Worm (Caenorhabditis elegans) whole organism, L4 larva: ENCODE data around the gene W04D12.1.

Experiments
- D1046.2 ChIP-seq: fragments of 200-800 bp; sonication (Bioruptor generic); IDR thresholded peaks from 2 replicates; pipeline ENCODE4 v1.3.6; 2022; ENCODE audit warnings: missing genetic modification characterization, missing compliant biosample characterization
- R02D3.7 ChIP-seq: fragments of 150-350 bp; sonication (generic microtip); optimal IDR thresholded peaks from 3 replicates; lab custom pipeline; 2014; ENCODE audit warnings: missing biosample characterization, missing genetic modification characterization
- T26A8.4 ChIP-seq: fragments of 200-800 bp; sonication (Bioruptor generic); IDR thresholded peaks from 2 replicates; pipeline ENCODE4 v1.3.6; 2022; ENCODE audit warnings: missing genetic modification characterization, missing compliant biosample characterization
- Y75B8A.6 ChIP-seq: fragments of 200-800 bp; sonication (Bioruptor generic); IDR thresholded peaks from 2 replicates; pipeline ENCODE4 v1.3.6; 2022; ENCODE audit warnings: missing genetic modification reagents, missing genetic modification characterization, missing compliant biosample characterization
- ZK546.5 ChIP-seq, 2 experiments: sonication (generic microtip); optimal IDR thresholded peaks; 2 replicates each; lab custom pipeline; 2017; ENCODE audit warnings: missing biosample characterization in 2 of 2, missing genetic modification characterization in 2 of 2
- ama-1 ChIP-seq: fragments of 150-350 bp; optimal IDR thresholded peaks from 2 replicates; lab custom pipeline; 2014; ENCODE audit warnings: inconsistent platforms, mixed read lengths
- ceh-28 ChIP-seq: fragments of 150-350 bp; optimal IDR thresholded peaks from 2 replicates; lab custom pipeline; 2014; ENCODE audit warnings: missing biosample characterization, missing genetic modification reagents, missing genetic modification characterization
- ceh-44 ChIP-seq: fragments of 200-800 bp; sonication (Bioruptor generic); IDR thresholded peaks from 2 replicates; pipeline ENCODE4 v1.3.6; 2022; ENCODE audit warnings: missing genetic modification reagents, missing genetic modification characterization, missing compliant biosample characterization
- ceh-82 ChIP-seq: sonication (generic microtip); optimal IDR thresholded peaks from 2 replicates; lab custom pipeline; 2017; ENCODE audit warnings: missing biosample characterization, missing genetic modification characterization
- ces-1 ChIP-seq: fragments of 150-350 bp; sonication (generic microtip); optimal IDR thresholded peaks from 4 replicates; lab custom pipeline; 2014; ENCODE audit warnings: missing biosample characterization, missing genetic modification reagents, missing genetic modification characterization
- cey-2 ChIP-seq: sonication (generic microtip); optimal IDR thresholded peaks from 3 replicates; lab custom pipeline; 2017; ENCODE audit warnings: missing genetic modification characterization, mild to moderate bottlenecking, missing compliant biosample characterization, antibody characterized with exemption, borderline replicate concordance; ENCODE audit not compliant: insufficient read depth
- ctbp-1 ChIP-seq: fragments of 200-800 bp; sonication (Bioruptor generic); IDR thresholded peaks from 2 replicates; pipeline ENCODE4 v1.3.6; 2022; ENCODE audit warnings: missing genetic modification reagents, missing genetic modification characterization, missing compliant biosample characterization
- daf-12 ChIP-seq: fragments of 150-350 bp; optimal IDR thresholded peaks from 2 replicates; lab custom pipeline; 2014; ENCODE audit warnings: missing biosample characterization, missing genetic modification reagents, missing genetic modification characterization
- daf-16 ChIP-seq, 3 experiments: sonication (generic microtip); optimal IDR thresholded peaks; 2 replicates each; lab custom pipeline; 2016 to 2017; ENCODE audit warnings: missing genetic modification characterization in 3 of 3, missing genetic modification reagents in 3 of 3, mild to moderate bottlenecking in 2 of 3, missing compliant biosample characterization in 2 of 3, missing biosample characterization in 1 of 3, moderate library complexity in 1 of 3
- dmd-6 ChIP-seq: fragments of 200-800 bp; sonication (Bioruptor generic); IDR thresholded peaks from 2 replicates; pipeline ENCODE4 v1.3.6; 2022; ENCODE audit warnings: missing genetic modification reagents, missing genetic modification characterization, missing compliant biosample characterization
- dmd-9 ChIP-seq: fragments of 200-800 bp; sonication (Bioruptor generic); IDR thresholded peaks from 2 replicates; pipeline ENCODE4 v1.3.6; 2022; ENCODE audit warnings: missing genetic modification reagents, missing genetic modification characterization, missing compliant biosample characterization
- duxl-1 ChIP-seq: sonication (generic microtip); optimal IDR thresholded peaks from 2 replicates; lab custom pipeline; 2016; ENCODE audit warnings: mild to moderate bottlenecking, missing genetic modification characterization, moderate library complexity, missing compliant biosample characterization; ENCODE audit not compliant: poor library complexity
- dve-1 ChIP-seq: sonication (generic microtip); optimal IDR thresholded peaks from 2 replicates; lab custom pipeline; 2017; ENCODE audit warnings: antibody characterized with exemption, mild to moderate bottlenecking, missing genetic modification characterization, missing compliant biosample characterization; ENCODE audit not compliant: insufficient read depth
- egl-27 ChIP-seq: sonication (generic microtip); optimal IDR thresholded peaks from 3 replicates; lab custom pipeline; 2017; ENCODE audit warnings: missing biosample characterization, missing genetic modification reagents, missing genetic modification characterization
- fkh-10 ChIP-seq: fragments of 150-350 bp; optimal IDR thresholded peaks from 2 replicates; lab custom pipeline; 2014; ENCODE audit warnings: missing biosample characterization, missing genetic modification reagents, missing genetic modification characterization
- gei-8 ChIP-seq: fragments of 200-800 bp; sonication (Bioruptor generic); optimal IDR thresholded peaks from 2 replicates; lab custom pipeline; 2018; ENCODE audit warnings: mild to moderate bottlenecking, missing genetic modification characterization, missing compliant biosample characterization
- hlh-30 ChIP-seq: sonication (generic microtip); optimal IDR thresholded peaks from 2 replicates; lab custom pipeline; 2017; ENCODE audit warnings: antibody characterized with exemption, mild to moderate bottlenecking, missing genetic modification characterization, missing compliant biosample characterization; ENCODE audit not compliant: insufficient read depth
- lim-7 ChIP-seq: fragments of 200-800 bp; sonication (Bioruptor generic); IDR thresholded peaks from 2 replicates; pipeline ENCODE4 v1.3.6; 2022; ENCODE audit warnings: missing genetic modification characterization, missing compliant biosample characterization
- lin-13 ChIP-seq: fragments of 150-350 bp; optimal IDR thresholded peaks from 2 replicates; lab custom pipeline; 2014; ENCODE audit warnings: missing biosample characterization, missing genetic modification reagents, missing genetic modification characterization
- lin-15B ChIP-seq: fragments of 150-350 bp; sonication (generic microtip); optimal IDR thresholded peaks from 3 replicates; lab custom pipeline; 2014; ENCODE audit warnings: missing biosample characterization, missing genetic modification characterization
- lin-29 ChIP-seq: fragments of 200-800 bp; sonication (Bioruptor generic); IDR thresholded peaks from 2 replicates; pipeline ENCODE4 v1.3.6; 2022; ENCODE audit warnings: missing genetic modification reagents, missing genetic modification characterization, missing compliant biosample characterization
- lin-38 ChIP-seq: fragments of 200-800 bp; sonication (Bioruptor generic); IDR thresholded peaks from 2 replicates; pipeline ENCODE4 v1.3.6; 2022; ENCODE audit warnings: missing genetic modification reagents, missing genetic modification characterization, missing compliant biosample characterization
- mdl-1 ChIP-seq, 2 experiments: fragments of 150-350 bp in 1 of 2; sonication (generic microtip) in 1 of 2; optimal IDR thresholded peaks; 2 replicates each; lab custom pipeline; 2014 to 2017; ENCODE audit warnings: missing biosample characterization in 2 of 2, missing genetic modification characterization in 2 of 2
- mes-2 ChIP-seq: sonication (generic microtip); optimal IDR thresholded peaks from 2 replicates; lab custom pipeline; 2016; ENCODE audit warnings: missing genotype, mild to moderate bottlenecking, missing genetic modification characterization, missing compliant biosample characterization; ENCODE audit not compliant: poor library complexity, severe bottlenecking
- nhr-11 ChIP-seq: fragments of 150-350 bp; optimal IDR thresholded peaks from 2 replicates; lab custom pipeline; 2014; ENCODE audit warnings: missing biosample characterization, missing genetic modification characterization
- nhr-111 ChIP-seq: fragments of 200-800 bp; sonication (Bioruptor generic); optimal IDR thresholded peaks from 2 replicates; lab custom pipeline; 2018; ENCODE audit warnings: mild to moderate bottlenecking, missing genetic modification characterization, missing compliant biosample characterization
- nhr-28 ChIP-seq: fragments of 150-350 bp; optimal IDR thresholded peaks from 2 replicates; lab custom pipeline; 2014; ENCODE audit warnings: missing biosample characterization, missing genetic modification characterization
- nhr-42 ChIP-seq: fragments of 200-800 bp; sonication (Bioruptor generic); IDR thresholded peaks from 2 replicates; pipeline ENCODE4 v1.3.6; 2022; ENCODE audit warnings: missing genetic modification characterization, missing compliant biosample characterization
- nhr-48 ChIP-seq: sonication (generic microtip); optimal IDR thresholded peaks from 2 replicates; lab custom pipeline; 2016; ENCODE audit warnings: mild to moderate bottlenecking, missing genetic modification characterization, missing compliant biosample characterization
- sdz-12 ChIP-seq: fragments of 200-800 bp; sonication (Bioruptor generic); optimal IDR thresholded peaks from 2 replicates; lab custom pipeline; 2018; ENCODE audit warnings: mild to moderate bottlenecking, missing genetic modification characterization, missing compliant biosample characterization
- skn-1 ChIP-seq: fragments of 150-350 bp; optimal IDR thresholded peaks from 2 replicates; lab custom pipeline; 2014; ENCODE audit warnings: missing biosample characterization, missing genetic modification characterization
- snpc-4 ChIP-seq: fragments of 150-350 bp; optimal IDR thresholded peaks from 2 replicates; lab custom pipeline; 2014; ENCODE audit warnings: missing biosample characterization, missing genetic modification characterization
- spr-3 ChIP-seq: fragments of 200-800 bp; sonication (Bioruptor generic); optimal IDR thresholded peaks from 2 replicates; lab custom pipeline; 2018; ENCODE audit warnings: mild to moderate bottlenecking, missing genetic modification characterization, missing compliant biosample characterization
- unc-130 ChIP-seq: sonication (generic microtip); optimal IDR thresholded peaks from 2 replicates; lab custom pipeline; 2016; ENCODE audit warnings: missing genetic modification reagents, missing genetic modification characterization, missing compliant biosample characterization
- unc-39 ChIP-seq: sonication (generic microtip); optimal IDR thresholded peaks from 2 replicates; lab custom pipeline; 2017; ENCODE audit warnings: missing biosample characterization, missing genetic modification characterization
- unc-62 ChIP-seq, 3 experiments: fragments of 150-350 bp in 1 of 3; sonication (generic microtip); optimal IDR thresholded peaks in 2 of 3; peaks in 1 of 3; 1 replicate in 1 of 3; 2 replicates in 2 of 3; lab custom pipeline; 2014 to 2017; ENCODE audit warnings: missing biosample characterization in 3 of 3, missing genetic modification characterization in 3 of 3, missing genetic modification reagents in 3 of 3, missing genotype in 1 of 3
- vab-7 ChIP-seq: fragments of 200-800 bp; sonication (Bioruptor generic); IDR thresholded peaks from 2 replicates; pipeline ENCODE4 v1.3.6; 2022; ENCODE audit warnings: missing genetic modification reagents, missing genetic modification characterization, missing compliant biosample characterization
- zag-1 ChIP-seq: fragments of 150-350 bp; optimal IDR thresholded peaks from 2 replicates; lab custom pipeline; 2014; ENCODE audit warnings: missing biosample characterization, missing genetic modification characterization
- zip-11 ChIP-seq: fragments of 200-800 bp; sonication (Bioruptor generic); IDR thresholded peaks from 2 replicates; pipeline ENCODE4 v1.3.6; 2022; ENCODE audit warnings: missing genetic modification characterization, missing compliant biosample characterization
- ztf-11 ChIP-seq: fragments of 150-350 bp; optimal IDR thresholded peaks from 2 replicates; lab custom pipeline; 2014; ENCODE audit warnings: missing biosample characterization, missing genetic modification characterization
- ztf-7 ChIP-seq: fragments of 150-350 bp; optimal IDR thresholded peaks from 2 replicates; lab custom pipeline; 2014; ENCODE audit warnings: missing biosample characterization, missing genetic modification characterization

The W04D12.1 gene

DNA sequence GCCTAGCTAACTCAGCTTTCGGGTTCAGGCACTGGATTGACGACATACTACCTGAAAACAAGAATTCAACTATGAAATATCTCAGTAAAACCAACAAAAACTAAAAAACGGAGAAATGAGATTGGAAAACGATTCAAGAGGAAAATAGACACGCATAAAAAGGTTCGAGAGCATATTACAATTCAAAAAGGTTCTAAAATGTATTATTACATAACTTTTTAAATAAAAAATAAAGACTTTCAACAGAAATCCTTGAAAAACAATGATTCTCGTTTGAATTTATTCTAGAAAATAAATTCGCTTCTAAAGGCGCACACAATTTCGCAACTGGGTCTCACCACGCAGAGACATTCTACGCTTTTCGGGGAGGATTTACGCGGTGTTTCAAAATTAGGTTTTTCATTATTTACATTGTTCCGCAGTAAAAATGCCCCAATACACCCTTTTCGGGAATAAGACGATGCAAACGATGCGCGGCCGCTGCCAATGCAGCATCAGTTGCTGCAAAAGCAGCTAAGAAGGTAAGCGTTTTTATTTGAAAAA lies 19.0 kb downstream of the W04D12.1 start, which contains the start of the genes cct-6 and alh-9 (continued):
- TF ChIP-seq nhr-28 (peak; percentile 49), skn-1 (tag; lab: Kevin White, UChicago) (no peak), ztf-7 (tag; lab: Kevin White, UChicago) (peak; percentile 71), dmd-9 (GFP tag; lab: Robert Waterston, UW) (no peak), Y75B8A.6 (GFP tag; lab: Robert Waterston, UW) (no peak), daf-12 (no peak), dve-1 (tag; lab: Kevin White, UChicago) (peak; percentile 79), R02D3.7 (tag; lab: Kevin White, UChicago) (peak; percentile 74), zip-11 (GFP tag; lab: Robert Waterston, UW) (no peak), daf-16 (GFP tag; optimal IDR thresholded peaks at IDR 0.05; lab: Kevin White, UChicago) (peak in 1 of 2 experiments; percentile 17), daf-16 (tag; optimal IDR thresholded peaks at IDR 0.05; lab: Kevin White, UChicago) (peak; percentile 65), nhr-42 (no peak), unc-39 (tag; lab: Kevin White, UChicago) (no peak), spr-3 (no peak), nhr-111 (GFP tag; lab: Kevin White, UChicago) (no peak), ceh-44 (GFP tag; lab: Robert Waterston, UW) (no peak), duxl-1 (tag; lab: Kevin White, UChicago) (no peak), ceh-28 (no peak), unc-130 (peak; percentile 40), gei-8 (GFP tag; lab: Kevin White, UChicago) (no peak), nhr-48 (tag; lab: Kevin White, UChicago) (no peak), lin-38 (GFP tag; lab: Robert Waterston, UW) (peak; percentile 62), vab-7 (GFP tag; lab: Robert Waterston, UW) (no peak), ceh-82 (no peak), T26A8.4 (GFP tag; lab: Robert Waterston, UW) (0 out of 2 replicates have a peak, but pooled peaks have one; percentile 53), mes-2 (tag; lab: Kevin White, UChicago) (peak; percentile 92), hlh-30 (peak; percentile 58), unc-62 (GFP tag; optimal IDR thresholded peaks at IDR 0.05 in 1 of 2; lab: Kevin White, UChicago) (no peak), unc-62 (tag; optimal IDR thresholded peaks at IDR 0.05; lab: Kevin White, UChicago) (no peak), lin-15B (no peak), egl-27 (tag; lab: Kevin White, UChicago) (no peak), ctbp-1 (GFP tag; lab: Robert Waterston, UW) (no peak), zag-1 (tag; lab: Kevin White, UChicago) (no peak), D1046.2 (GFP tag; lab: Robert Waterston, UW) (no peak), cey-2 (tag; lab: Kevin White, UChicago) (no peak), mdl-1 (tag; optimal IDR thresholded peaks at IDR 0.05; lab: Kevin White, UChicago) (peak in 1 of 2 experiments; percentile 26), nhr-11 (tag; lab: Kevin White, UChicago) (peak; percentile 48)

ce11 chrIII:5859008-5859407 lies 22.3 kb downstream of the W04D12.1 start, which contains the start of gene dpf-4:
TSS of gene dpf-4 (plus strand) at chrIII:5859308.
- TF ChIP-seq dve-1 (tag; lab: Kevin White, UChicago) (no peak), ama-1 (lab: Kevin White, UChicago) (peak; percentile 39)

- TF ChIP-seq ctbp-1 (GFP tag; lab: Robert Waterston, UW) (no peak), ztf-11 (tag; lab: Kevin White, UChicago) (no peak), unc-130 (no peak), sdz-12 (GFP tag; lab: Kevin White, UChicago) (no peak), dve-1 (tag; lab: Kevin White, UChicago) (peak; percentile 71), lim-7 (no peak), lin-13 (GFP tag; lab: Kevin White, UChicago) (no peak), ces-1 (no peak), daf-16 (GFP tag; optimal IDR thresholded peaks at IDR 0.05; lab: Kevin White, UChicago) (no peak), daf-16 (tag; optimal IDR thresholded peaks at IDR 0.05; lab: Kevin White, UChicago) (peak; percentile 48), ZK546.5 (tag; optimal IDR thresholded peaks at IDR 0.05; lab: Kevin White, UChicago) (no peak), nhr-28 (peak; percentile 41), spr-3 (no peak), dmd-9 (GFP tag; lab: Robert Waterston, UW) (no peak), nhr-11 (tag; lab: Kevin White, UChicago) (no peak), dmd-6 (GFP tag; lab: Robert Waterston, UW) (peak; percentile 49; the same call in 1 of the 2 replicates), lin-29 (GFP tag; lab: Robert Waterston, UW) (no peak), snpc-4 (tag; lab: Kevin White, UChicago) (no peak), fkh-10 (GFP tag; lab: Kevin White, UChicago) (no peak)
Measured at ce11 chrIII:5863774-5864173, 27.0 kb downstream of the W04D12.1 start, which contains the start of gene dnpp-1. TSS of gene dnpp-1 (minus strand) at chrIII:5863803.
